Fruit fly (Drosophila melanogaster): Measurements from ENCODE around the gene CG14990.
A peak's percentile ranks its signal among the peaks of the same experiment; 100 is the strongest.

CG14990 gene

dm6 chr3L:4108072-4108843, 15.3 kb downstream of the CG14990 start, which contains the start of gene Ack:
Gene Ack, plus strand, starts transcription at chr3L:4108186.
- TF ChIP-seq Med (GFP tag) (peak; percentile 58), ind (GFP tag; optimal IDR thresholded peaks at IDR 0.05) (no peak), bbx (GFP tag; IDR thresholded peaks at IDR 0.05; ENCODE audit: partially characterized antibody) (peak; percentile 87), nau (GFP tag; optimal IDR thresholded peaks at IDR 0.05) (no peak), CG6791 (GFP tag; IDR thresholded peaks at IDR 0.05; ENCODE audit: partially characterized antibody) (peak; percentile 73), Adf1 (GFP tag; IDR thresholded peaks at IDR 0.05) (peak; percentile 95), Dll (GFP tag; IDR thresholded peaks at IDR 0.05; ENCODE audit: partially characterized antibody) (peak; percentile 90), Gug (GFP tag; IDR thresholded peaks at IDR 0.05) (no peak), CG18619 (GFP tag; optimal IDR thresholded peaks at IDR 0.05) (no peak), MBD-R2 (GFP tag; IDR thresholded peaks at IDR 0.05) (peak; percentile 50; the same call in 1 of the 2 replicates), onecut (GFP tag; IDR thresholded peaks at IDR 0.05) (no peak), Hey (tag; optimal IDR thresholded peaks at IDR 0.05) (no peak), chm (GFP tag; IDR thresholded peaks at IDR 0.05) (no peak), CG13287 (GFP tag; IDR thresholded peaks at IDR 0.05; ENCODE audit: partially characterized antibody) (peak; percentile 82), CG1647 (GFP tag; optimal IDR thresholded peaks at IDR 0.05) (no peak), Aef1 (GFP tag; IDR thresholded peaks at IDR 0.05) (no peak), jigr1 (GFP tag; IDR thresholded peaks at IDR 0.05) (no peak), CG34376 (GFP tag; optimal IDR thresholded peaks at IDR 0.05) (peak; percentile 11), trem (tag; optimal IDR thresholded peaks at IDR 0.05) (no peak), CG2202 (tag; optimal IDR thresholded peaks at IDR 0.05) (no peak), CG13775 (GFP tag; optimal IDR thresholded peaks at IDR 0.05) (no peak), pita (GFP tag; optimal IDR thresholded peaks at IDR 0.05) (no peak), dysf (GFP tag; IDR thresholded peaks at IDR 0.05) (no peak), CG12299 (tag; optimal IDR thresholded peaks at IDR 0.05) (no peak), CG14860 (GFP tag; IDR thresholded peaks at IDR 0.05; ENCODE audit: partially characterized antibody) (peak; percentile 67), stwl (tag; optimal IDR thresholded peaks at IDR 0.05) (peak; percentile 35), ase (GFP tag; IDR thresholded peaks at IDR 0.05) (no peak), GATAe (GFP tag; conservative IDR thresholded peaks at IDR 0.05) (no peak), Atf6 (GFP tag; IDR thresholded peaks at IDR 0.05) (no peak), ERR (GFP tag; optimal IDR thresholded peaks at IDR 0.05) (no peak), z (GFP tag; IDR thresholded peaks at IDR 0.05) (no peak), otp (GFP tag; IDR thresholded peaks at IDR 0.05) (no peak; the same call in 2 of the 3 replicates), CG33557 (GFP tag; optimal IDR thresholded peaks at IDR 0.05) (no peak), CG12071 (GFP tag; optimal IDR thresholded peaks at IDR 0.05) (no peak), Side (GFP tag; optimal IDR thresholded peaks at IDR 0.05) (no peak), chinmo (GFP tag; IDR thresholded peaks at IDR 0.05; ENCODE audit: partially characterized antibody) (peak; percentile 89), CG33213 (GFP tag; optimal IDR thresholded peaks at IDR 0.05) (no peak), Awh (GFP tag; IDR thresholded peaks at IDR 0.05) (peak; percentile 55; the same call in 1 of the 2 replicates), CG8478 (optimal IDR thresholded peaks at IDR 0.05) (peak; percentile 26), CG7556 (GFP tag; optimal IDR thresholded peaks at IDR 0.05) (no peak), CG4360 (GFP tag; IDR thresholded peaks at IDR 0.05) (no peak), nerfin-2 (GFP tag; IDR thresholded peaks at IDR 0.05; ENCODE audit: partially characterized antibody) (peak; percentile 65), Dfd (GFP tag; optimal IDR thresholded peaks at IDR 0.05) (no peak), ab (GFP tag; optimal IDR thresholded peaks at IDR 0.05) (no peak), cad (GFP tag; optimal IDR thresholded peaks at IDR 0.05) (no peak), CG11085 (GFP tag; IDR thresholded peaks at IDR 0.05) (no peak), gcm2 (GFP tag; optimal IDR thresholded peaks at IDR 0.05) (no peak), twi (tag; optimal IDR thresholded peaks at IDR 0.05) (no peak), Oli (tag; optimal IDR thresholded peaks at IDR 0.05) (no peak), tio (GFP tag; optimal IDR thresholded peaks at IDR 0.05) (no peak), CG3281 (GFP tag; optimal IDR thresholded peaks at IDR 0.05) (no peak)

Measured in whole organism, embryonic.